Fruit fly (Drosophila melanogaster): ENCODE data around the gene tkv.

Gene tkv

dm6 chr2L:5242194-5242914 is 28.8 kb downstream of the tkv start (continued):
- TF ChIP-seq CG6254 (GFP tag; optimal IDR thresholded peaks at IDR 0.05) (peak; percentile 1), cwo (GFP tag; optimal IDR thresholded peaks at IDR 0.05) (peak; percentile 22), HmgZ (tag; optimal IDR thresholded peaks at IDR 0.05) (no peak), ci (GFP tag; IDR thresholded peaks at IDR 0.05) (0 out of 3 replicates have a peak, but pooled peaks have one; percentile 28), sqz (GFP tag; optimal IDR thresholded peaks at IDR 0.05) (no peak), CG2712 (tag; optimal IDR thresholded peaks at IDR 0.05) (peak; percentile 32), BEAF-32 (GFP tag; optimal IDR thresholded peaks at IDR 0.05) (peak; percentile 36), dati (GFP tag; IDR thresholded peaks at IDR 0.05) (no peak), tup (GFP tag; optimal IDR thresholded peaks at IDR 0.05) (no peak), CG10267 (tag; optimal IDR thresholded peaks at IDR 0.05) (peak; percentile 33), cas (GFP tag; IDR thresholded peaks at IDR 0.05) (no peak), dpn (GFP tag; optimal IDR thresholded peaks at IDR 0.05) (peak in 1 of 2 experiments; percentile 7), CG34376 (GFP tag; optimal IDR thresholded peaks at IDR 0.05) (peak; percentile 47), Hr51 (GFP tag; optimal IDR thresholded peaks at IDR 0.05) (peak in 1 of 2 experiments; percentile 46), dysf (GFP tag; IDR thresholded peaks at IDR 0.05) (peak; percentile 42; the same call in 1 of the 3 replicates), CG11504 (tag; optimal IDR thresholded peaks at IDR 0.05) (peak; percentile 41), CrebB (tag; optimal IDR thresholded peaks at IDR 0.05) (no peak), CG6689 (GFP tag; IDR thresholded peaks at IDR 0.05) (no peak), CG11723 (GFP tag; optimal IDR thresholded peaks at IDR 0.05) (no peak), ATbp (GFP tag; optimal IDR thresholded peaks at IDR 0.05) (peak; percentile 18), sna (GFP tag; IDR thresholded peaks at IDR 0.05; ENCODE audit: partially characterized antibody) (no peak), CG7928 (GFP tag; optimal IDR thresholded peaks at IDR 0.05) (no peak), sens (GFP tag) (peak; percentile 80), corto (GFP tag; optimal IDR thresholded peaks at IDR 0.05) (peak; percentile 57), CG10274 (GFP tag; optimal IDR thresholded peaks at IDR 0.05) (no peak), CG6683 (GFP tag; optimal IDR thresholded peaks at IDR 0.05) (no peak), CG15514 (GFP tag; optimal IDR thresholded peaks at IDR 0.05) (peak; percentile 10), pan (optimal IDR thresholded peaks at IDR 0.05) (no peak), pan (GFP tag; optimal IDR thresholded peaks at IDR 0.05 in 1 of 2, IDR thresholded peaks at IDR 0.05 in 1 of 2) (peak in 1 of 2 experiments; percentile 50), Scr (GFP tag; IDR thresholded peaks at IDR 0.05; ENCODE audit: partially characterized antibody) (peak; percentile 28; the same call in 1 of the 2 replicates), Lpt (GFP tag; optimal IDR thresholded peaks at IDR 0.05) (no peak), caup (GFP tag; optimal IDR thresholded peaks at IDR 0.05; ENCODE audit: severe bottlenecking) (peak; percentile 23), Ssrp (tag; optimal IDR thresholded peaks at IDR 0.05) (no peak), tin (GFP tag; optimal IDR thresholded peaks at IDR 0.05) (no peak), CG2678 (tag; optimal IDR thresholded peaks at IDR 0.05) (peak; percentile 53), sug (tag; optimal IDR thresholded peaks at IDR 0.05) (peak; percentile 53), CTCF (GFP tag; optimal IDR thresholded peaks at IDR 0.05) (no peak), CG10979 (tag; optimal IDR thresholded peaks at IDR 0.05) (peak; percentile 8), CG3281 (GFP tag; optimal IDR thresholded peaks at IDR 0.05) (peak; percentile 1), insv (GFP tag; optimal IDR thresholded peaks at IDR 0.05) (no peak), eve (GFP tag; optimal IDR thresholded peaks at IDR 0.05) (peak in 1 of 2 experiments; percentile 50), Deaf1 (tag; optimal IDR thresholded peaks at IDR 0.05) (peak; percentile 48), Dll (GFP tag; IDR thresholded peaks at IDR 0.05; ENCODE audit: partially characterized antibody) (no peak), CG9437 (GFP tag; optimal IDR thresholded peaks at IDR 0.05) (peak; percentile 3), CG8388 (GFP tag; optimal IDR thresholded peaks at IDR 0.05) (no peak), CG30403 (GFP tag; optimal IDR thresholded peaks at IDR 0.05) (peak; percentile 12), CG16813 (GFP tag; IDR thresholded peaks at IDR 0.05; ENCODE audit: partially characterized antibody) (no peak), Blimp-1 (GFP tag; optimal IDR thresholded peaks at IDR 0.05) (peak; percentile 9)
